Worm (Caenorhabditis elegans) whole organism, mixed stage, embryonic: ENCODE measurements around the gene xpf-1.

ENCODE experiments used
- ceh-39 ChIP-seq: fragments of 150-350 bp; optimal IDR thresholded peaks from 2 replicates; lab custom pipeline; 2014; ENCODE audit warnings: missing biosample characterization, missing genetic modification characterization
- ces-1 ChIP-seq: fragments of 150-350 bp; optimal IDR thresholded peaks from 2 replicates; lab custom pipeline; 2014; ENCODE audit warnings: missing biosample characterization, missing genetic modification reagents, missing genetic modification characterization
- lsy-2 ChIP-seq: fragments of 150-350 bp; optimal IDR thresholded peaks from 2 replicates; lab custom pipeline; 2014; ENCODE audit warnings: missing biosample characterization, missing genetic modification characterization
- nhr-76 ChIP-seq: sonication (generic microtip); optimal IDR thresholded peaks from 2 replicates; lab custom pipeline; 2017; ENCODE audit warnings: missing biosample characterization, missing genetic modification characterization
- sem-2 ChIP-seq: fragments of 200-800 bp; sonication (Bioruptor generic); optimal IDR thresholded peaks from 2 replicates; lab custom pipeline; 2018; ENCODE audit warnings: mild to moderate bottlenecking, missing genetic modification characterization, missing compliant biosample characterization
- unc-62 ChIP-seq: fragments of 150-350 bp; optimal IDR thresholded peaks from 2 replicates; lab custom pipeline; 2014; ENCODE audit warnings: missing biosample characterization, missing genetic modification reagents, missing genetic modification characterization
- zip-8 ChIP-seq: fragments of 150-350 bp; optimal IDR thresholded peaks from 2 replicates; lab custom pipeline; 2014; ENCODE audit warnings: missing biosample characterization, missing genetic modification characterization
- ztf-11 ChIP-seq: fragments of 150-350 bp; optimal IDR thresholded peaks from 2 replicates; lab custom pipeline; 2014; ENCODE audit warnings: missing biosample characterization, missing genetic modification characterization

DNA sequence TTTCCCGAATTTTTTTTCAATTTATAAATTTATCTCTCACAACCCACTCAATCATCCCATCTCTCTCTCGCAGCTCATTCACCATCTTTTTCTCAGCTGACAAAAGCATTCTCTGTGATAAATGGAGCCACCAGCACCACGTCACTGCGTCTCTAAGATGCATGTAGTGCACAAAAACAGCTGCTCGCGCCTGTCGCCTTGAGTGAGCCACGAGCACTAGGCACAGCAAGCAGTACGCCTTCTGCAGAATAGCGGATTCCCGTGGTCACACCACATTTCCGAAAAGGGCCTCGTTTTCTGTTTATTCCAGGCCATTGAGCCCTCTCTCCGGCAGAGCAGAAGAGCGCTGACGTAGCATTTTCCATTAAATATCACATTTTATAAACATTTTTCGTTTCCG lies 17.6 kb downstream of the xpf-1 start, which contains the start of gene F13D12.10:
- TF ChIP-seq ces-1 (GFP tag; lab: Kevin White, UChicago) (no peak), lsy-2 (tag; lab: Kevin White, UChicago) (no peak), zip-8 (tag; lab: Kevin White, UChicago) (no peak), sem-2 (GFP tag; lab: Kevin White, UChicago) (no peak), ztf-11 (no peak), nhr-76 (tag; lab: Kevin White, UChicago) (no peak), unc-62 (GFP tag; lab: Kevin White, UChicago) (no peak), ceh-39 (no peak)
